Fruit fly (Drosophila melanogaster) whole organism, pupa: Measurements from ENCODE around the gene plum.

Source experiments
- CG10348 ChIP-seq: fragments of 200-800 bp; sonication (Bioruptor generic); IDR thresholded peaks from 2 replicates; pipeline ENCODE4 v1.3.6; 2022; ENCODE audit warnings: missing biosample characterization, missing genetic modification characterization
- CG12605 ChIP-seq: fragments of 200-800 bp; sonication (Bioruptor generic); IDR thresholded peaks from 2 replicates; pipeline ENCODE4 v1.3.6; 2022; ENCODE audit warnings: missing biosample characterization, missing genetic modification characterization
- CG13204 ChIP-seq: fragments of 200-800 bp; sonication (Bioruptor generic); optimal IDR thresholded peaks from 2 replicates; lab custom pipeline; 2018; ENCODE audit warnings: missing biosample characterization, mild to moderate bottlenecking, missing genetic modification characterization, moderate library complexity
- CG14655 ChIP-seq: fragments of 200-800 bp; sonication (Bioruptor generic); optimal IDR thresholded peaks from 3 replicates; lab custom pipeline; 2017; ENCODE audit warnings: mild to moderate bottlenecking, missing biosample characterization, missing genetic modification reagents, missing genetic modification characterization
- CG15710 ChIP-seq: fragments of 200-800 bp; sonication (Bioruptor generic); optimal IDR thresholded peaks from 2 replicates; lab custom pipeline; 2018; ENCODE audit warnings: missing biosample characterization, mild to moderate bottlenecking, missing genetic modification characterization, moderate library complexity
- CG17806 ChIP-seq: fragments of 200-800 bp; sonication (Bioruptor generic); optimal IDR thresholded peaks from 2 replicates; lab custom pipeline; 2018; ENCODE audit warnings: missing biosample characterization, mild to moderate bottlenecking, missing genetic modification characterization, moderate library complexity
- CG32121 ChIP-seq: fragments of 200-800 bp; sonication (Bioruptor generic); IDR thresholded peaks from 2 replicates; pipeline ENCODE4 v1.3.6; 2022; ENCODE audit warnings: missing biosample characterization, missing genetic modification characterization
- CG34367 ChIP-seq: fragments of 200-800 bp; sonication (Bioruptor generic); optimal IDR thresholded peaks from 2 replicates; lab custom pipeline; 2018; ENCODE audit warnings: missing biosample characterization, mild to moderate bottlenecking, missing genetic modification characterization
- CG4496 ChIP-seq: fragments of 200-800 bp; sonication (Bioruptor generic); IDR thresholded peaks from 3 replicates; pipeline ENCODE4 v1.3.6; 2022; ENCODE audit warnings: missing biosample characterization, missing genetic modification characterization
- CG8159 ChIP-seq: fragments of 200-800 bp; sonication (Bioruptor generic); optimal IDR thresholded peaks from 3 replicates; lab custom pipeline; 2018; ENCODE audit warnings: missing biosample characterization, mild to moderate bottlenecking, missing genetic modification characterization, moderate library complexity
- CG8301 ChIP-seq: fragments of 200-800 bp; sonication (Bioruptor generic); optimal IDR thresholded peaks from 2 replicates; lab custom pipeline; 2018; ENCODE audit warnings: missing biosample characterization, mild to moderate bottlenecking, missing genetic modification characterization
- CG9948 ChIP-seq: fragments of 200-800 bp; sonication (Bioruptor generic); optimal IDR thresholded peaks from 2 replicates; lab custom pipeline; 2018; ENCODE audit warnings: missing biosample characterization, mild to moderate bottlenecking, missing genetic modification characterization, moderate library complexity
- D1 ChIP-seq: fragments of 200-800 bp; sonication (Bioruptor generic); optimal IDR thresholded peaks from 2 replicates; lab custom pipeline; 2018; ENCODE audit warnings: missing biosample characterization, mild to moderate bottlenecking, missing genetic modification characterization, moderate library complexity
- EcR ChIP-seq: fragments of 200-800 bp; sonication (Bioruptor generic); optimal IDR thresholded peaks from 3 replicates; lab custom pipeline; 2019; ENCODE audit warnings: missing biosample characterization, missing genetic modification characterization, mild to moderate bottlenecking, moderate library complexity, missing genetic modification reagents
- Ets98B ChIP-seq: fragments of 200-800 bp; sonication (Bioruptor generic); IDR thresholded peaks from 2 replicates; pipeline ENCODE4 v1.3.6; 2022; ENCODE audit warnings: missing biosample characterization, missing genetic modification characterization
- Pif1A ChIP-seq: fragments of 200-800 bp; sonication (Bioruptor generic); optimal IDR thresholded peaks from 3 replicates; lab custom pipeline; 2016; ENCODE audit warnings: missing biosample characterization, missing genetic modification characterization
- Pif1B ChIP-seq: fragments of 200-800 bp; sonication (Bioruptor generic); optimal IDR thresholded peaks from 3 replicates; lab custom pipeline; 2016; ENCODE audit warnings: missing biosample characterization, missing genetic modification characterization
- Snoo ChIP-seq: fragments of 200-800 bp; sonication (Bioruptor generic); optimal IDR thresholded peaks from 3 replicates; lab custom pipeline; 2017; ENCODE audit warnings: missing biosample characterization, mild to moderate bottlenecking, missing genetic modification characterization, inconsistent platforms
- fd96Ca ChIP-seq: fragments of 200-800 bp; sonication (Bioruptor generic); IDR thresholded peaks from 3 replicates; pipeline ENCODE4 v1.3.6; 2022; ENCODE audit warnings: missing biosample characterization, missing genetic modification characterization
- gl ChIP-seq: fragments of 200-800 bp; sonication (Bioruptor generic); optimal IDR thresholded peaks from 2 replicates; lab custom pipeline; 2018; ENCODE audit warnings: missing biosample characterization, mild to moderate bottlenecking, missing genetic modification characterization
- rn ChIP-seq: fragments of 200-800 bp; sonication (Bioruptor generic); IDR thresholded peaks from 2 replicates; pipeline ENCODE4 v1.3.6; 2022; ENCODE audit warnings: missing biosample characterization, missing genetic modification characterization

plum gene

DNA sequence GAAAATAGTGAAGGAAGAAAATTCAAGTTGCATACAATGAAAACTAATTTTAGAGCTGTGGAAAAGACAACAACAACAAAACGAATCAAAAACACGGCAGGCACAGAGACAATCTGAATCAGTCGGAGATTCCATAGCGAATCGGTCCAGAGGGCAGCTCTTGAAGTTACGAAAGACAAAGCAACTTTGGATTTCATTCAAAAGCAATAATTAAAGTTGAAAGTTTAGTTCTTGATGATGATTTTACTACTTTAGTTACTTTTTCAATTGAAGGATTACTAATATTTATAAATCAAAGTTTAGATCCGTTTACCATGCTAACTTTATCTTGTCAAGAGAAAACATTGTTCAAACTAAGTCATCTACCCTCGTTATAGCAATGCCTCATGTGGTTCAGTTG lies 91.7 kb downstream of the plum start:
- 0 out of 3 replicates have a peak, but pooled peaks have one; percentile 42 for TF ChIP-seq CG4496 (GFP tag; lab: Robert Waterston, UW)
- no peak for TF ChIP-seq Snoo
- no peak for TF ChIP-seq Ets98B (GFP tag; lab: Robert Waterston, UW)
- peak; percentile 4 for TF ChIP-seq CG8159 (tag; lab: Kevin White, UChicago)
- peak; percentile 25 for TF ChIP-seq CG8301
- peak; percentile 41 for TF ChIP-seq CG14655 (GFP tag; lab: Kevin White, UChicago)
- TF ChIP-seq, all 21 proteins: peak for 4

DNA sequence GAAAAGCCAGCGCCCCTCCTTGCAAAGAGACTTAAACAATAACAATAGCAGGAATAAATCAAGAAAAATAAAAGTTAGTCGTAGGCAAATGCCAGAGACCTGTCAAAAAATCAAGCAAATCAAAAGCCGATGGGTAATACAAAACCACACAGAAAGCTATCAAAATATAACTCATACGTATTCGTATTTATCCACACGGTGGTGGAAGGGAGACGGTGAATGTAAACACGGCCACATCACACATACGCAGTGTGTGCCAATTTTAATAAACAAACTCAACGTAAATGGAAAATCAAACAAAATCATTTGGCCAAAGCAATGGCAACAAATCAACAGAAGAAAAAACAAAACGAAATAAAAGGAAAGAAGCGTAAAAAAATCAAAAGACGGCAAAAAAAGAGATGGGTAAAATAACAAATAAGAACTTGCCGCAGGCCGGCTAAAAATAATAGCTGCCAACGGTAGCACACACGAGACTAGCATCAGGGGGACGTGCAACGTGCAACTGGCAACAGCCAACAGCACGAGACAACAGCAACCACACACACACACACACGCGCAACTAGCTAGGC lies 92.3 kb downstream of the plum start:
- TF ChIP-seq CG12605 (GFP tag; lab: Robert Waterston, UW) (peak; percentile 57; the same call in 1 of the 2 replicates), CG4496 (GFP tag; lab: Robert Waterston, UW) (peak; percentile 66; the same call in 2 of the 3 replicates), CG17806 (tag; lab: Kevin White, UChicago) (no peak), gl (tag; lab: Kevin White, UChicago) (peak; percentile 2), CG10348 (no peak), fd96Ca (peak; percentile 57; the same call in 2 of the 3 replicates), CG8301 (peak; percentile 46), CG32121 (peak; percentile 62), CG9948 (tag; lab: Kevin White, UChicago) (no peak), CG14655 (GFP tag; lab: Kevin White, UChicago) (peak; percentile 51), CG13204 (GFP tag; lab: Kevin White, UChicago) (no peak), Snoo (no peak), rn (GFP tag; lab: Robert Waterston, UW) (peak; percentile 40), Ets98B (GFP tag; lab: Robert Waterston, UW) (peak; percentile 70), Pif1B (GFP tag; lab: Kevin White, UChicago) (no peak)

DNA sequence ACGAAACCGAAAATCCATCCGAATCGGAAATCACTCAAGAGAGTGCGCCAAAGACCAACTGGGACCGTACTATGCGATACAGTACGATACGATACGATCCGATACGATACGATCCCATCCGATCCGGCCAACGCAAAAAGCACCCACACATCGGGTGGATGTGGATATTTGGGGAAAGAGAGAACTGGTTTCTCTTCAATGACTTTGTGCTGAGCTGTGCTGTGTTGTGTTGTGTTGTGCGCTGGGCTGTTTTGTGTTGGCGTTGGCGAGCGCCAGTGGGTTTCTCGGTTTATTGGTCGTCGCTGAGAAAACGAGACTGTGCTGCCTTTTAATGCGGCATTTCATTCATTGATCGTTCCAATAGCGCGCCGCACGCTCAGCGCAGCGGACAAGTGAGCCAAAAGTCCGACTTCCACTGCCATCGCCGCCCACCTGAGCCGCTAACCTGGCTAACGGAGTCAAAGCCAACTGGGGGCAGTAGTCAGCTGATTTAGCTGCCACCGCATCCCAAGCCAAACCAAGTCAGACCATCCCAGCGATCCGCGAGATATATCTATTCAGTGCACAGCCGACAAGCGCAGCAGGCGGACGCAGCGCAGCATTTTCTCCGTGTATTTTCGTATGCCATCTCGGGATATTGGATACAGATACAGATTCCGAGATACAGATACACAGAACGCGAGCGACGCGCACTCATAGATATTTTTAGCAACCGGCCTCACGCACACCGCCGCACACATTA lies 94.4 kb downstream of the plum start, which contains the start of gene tx:
tx (plus strand) TSS at position 324 of the 742 bp plus-strand sequence.
- peak; percentile 56 for TF ChIP-seq CG13204 (GFP tag; lab: Kevin White, UChicago)
- TF ChIP-seq D1 (tag; lab: Kevin White, UChicago): no peak
- TF ChIP-seq CG14655 (GFP tag; lab: Kevin White, UChicago): no peak
- TF ChIP-seq CG32121: 0 out of 2 replicates have a peak, but pooled peaks have one; percentile 38
- no peak for TF ChIP-seq CG10348
- no peak for TF ChIP-seq CG9948 (tag; lab: Kevin White, UChicago)
- no peak for TF ChIP-seq gl (tag; lab: Kevin White, UChicago)
- TF ChIP-seq Snoo: no peak
- peak; percentile 10; the same call in 1 of the 2 replicates for TF ChIP-seq CG12605 (GFP tag; lab: Robert Waterston, UW)
- TF ChIP-seq CG4496 (GFP tag; lab: Robert Waterston, UW): 0 out of 3 replicates have a peak, but pooled peaks have one; percentile 7
- TF ChIP-seq Ets98B (GFP tag; lab: Robert Waterston, UW): peak; percentile 9; the same call in 1 of the 2 replicates
- TF ChIP-seq fd96Ca: no peak; the same call in 2 of the 3 replicates

DNA sequence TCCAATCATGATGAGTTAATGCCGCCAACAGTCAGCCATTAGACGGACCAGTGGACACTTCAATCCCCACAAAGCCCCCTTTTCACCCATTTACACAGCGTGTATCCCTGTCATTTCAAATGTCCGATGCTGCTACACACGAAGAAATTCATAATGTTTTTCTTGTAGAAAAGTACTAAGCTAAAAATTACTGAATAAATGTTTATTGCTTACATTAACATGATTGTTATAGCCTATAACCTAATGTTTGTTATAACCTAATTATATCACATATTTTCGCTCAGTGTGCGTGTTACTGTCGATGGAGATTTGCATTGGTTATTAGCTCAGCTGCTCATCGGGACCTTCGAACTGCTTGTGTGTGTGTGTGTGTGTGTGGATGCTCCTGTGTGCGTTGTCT lies 98.5 kb downstream of the plum start:
- no peak for TF ChIP-seq fd96Ca
- no peak for TF ChIP-seq CG12605 (GFP tag; lab: Robert Waterston, UW)
- TF ChIP-seq Pif1A (GFP tag; lab: Kevin White, UChicago): peak; percentile 35
- no peak for TF ChIP-seq D1 (tag; lab: Kevin White, UChicago)
- TF ChIP-seq Snoo: peak; percentile 6
- TF ChIP-seq CG10348: no peak
- TF ChIP-seq CG9948 (tag; lab: Kevin White, UChicago): peak; percentile 34
- peak; percentile 27; the same call in 1 of the 2 replicates for TF ChIP-seq CG32121
- no peak for TF ChIP-seq rn (GFP tag; lab: Robert Waterston, UW)
- no peak for TF ChIP-seq EcR (GFP tag; lab: Kevin White, UChicago)
- peak; percentile 60; the same call in 2 of the 3 replicates for TF ChIP-seq CG4496 (GFP tag; lab: Robert Waterston, UW)
- no peak for TF ChIP-seq gl (tag; lab: Kevin White, UChicago)
- peak; percentile 45 for TF ChIP-seq CG8159 (tag; lab: Kevin White, UChicago)
- TF ChIP-seq CG13204 (GFP tag; lab: Kevin White, UChicago): no peak
- peak; percentile 54; the same call in 1 of the 2 replicates for TF ChIP-seq Ets98B (GFP tag; lab: Robert Waterston, UW)
- TF ChIP-seq CG34367 (tag; lab: Kevin White, UChicago): peak; percentile 8
- no peak for TF ChIP-seq Pif1B (GFP tag; lab: Kevin White, UChicago)
- peak; percentile 48 for TF ChIP-seq CG14655 (GFP tag; lab: Kevin White, UChicago)
- TF ChIP-seq CG17806 (tag; lab: Kevin White, UChicago): peak; percentile 45
- TF ChIP-seq CG15710: peak; percentile 12
- TF ChIP-seq CG8301: peak; percentile 37

DNA sequence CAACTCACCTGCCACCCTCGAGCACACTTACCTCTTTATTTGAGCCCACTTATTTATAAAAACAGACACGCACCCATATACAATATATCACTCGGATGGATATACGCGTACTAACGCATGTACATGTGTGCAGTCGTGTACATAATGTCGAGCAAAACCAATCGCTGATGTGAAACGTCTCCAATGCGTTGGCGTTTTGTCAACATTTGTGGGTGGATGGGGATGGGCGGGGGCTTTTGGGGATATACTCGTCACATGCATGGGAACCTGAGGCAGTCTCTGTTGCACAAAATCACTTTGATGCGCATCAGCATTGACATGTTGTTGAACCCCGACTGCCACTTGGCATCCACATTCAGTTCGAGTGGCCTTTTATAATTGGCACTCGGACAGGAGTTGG lies 99.0 kb downstream of the plum start:
- TF ChIP-seq CG8159 (tag; lab: Kevin White, UChicago) (no peak), Pif1A (GFP tag; lab: Kevin White, UChicago) (no peak), Snoo (no peak), Pif1B (GFP tag; lab: Kevin White, UChicago) (no peak), Ets98B (GFP tag; lab: Robert Waterston, UW) (no peak), CG32121 (no peak), CG8301 (no peak), fd96Ca (no peak)
